Fruit fly (Drosophila melanogaster) whole organism, embryonic: ENCODE data around the gene CG11596.
A peak's percentile ranks its signal among the peaks of the same experiment; 100 is the strongest.

ENCODE experiments used
- B-H1 ChIP-seq: fragments of 200-800 bp; sonication (Bioruptor generic); IDR thresholded peaks from 3 replicates; pipeline ENCODE4 v1.3.6; 2022; ENCODE audit warnings: missing biosample characterization, missing genetic modification characterization
- Bgb ChIP-seq: fragments of 200-800 bp; sonication (Bioruptor generic); IDR thresholded peaks from 2 replicates; pipeline ENCODE4 v1.3.6; 2022; ENCODE audit warnings: missing biosample characterization, missing genetic modification characterization; ENCODE audit not compliant: partially characterized antibody
- CG11696 ChIP-seq: fragments of 200-800 bp; sonication (Bioruptor generic); IDR thresholded peaks from 2 replicates; pipeline ENCODE4 v1.3.6; 2022; ENCODE audit warnings: missing biosample characterization, missing genetic modification characterization
- CG11723 ChIP-seq: fragments of 200-800 bp; sonication (Bioruptor generic); optimal IDR thresholded peaks from 2 replicates; lab custom pipeline; 2017; ENCODE audit warnings: missing biosample characterization, mild to moderate bottlenecking, missing genetic modification characterization
- CG1233 ChIP-seq: fragments of 200-800 bp; sonication (Bioruptor generic); optimal IDR thresholded peaks from 4 replicates; lab custom pipeline; 2018; ENCODE audit warnings: missing biosample characterization, mild to moderate bottlenecking, missing genetic modification characterization
- CG12744 ChIP-seq: fragments of 200-800 bp; sonication (Bioruptor generic); optimal IDR thresholded peaks from 2 replicates; lab custom pipeline; 2016; ENCODE audit warnings: missing biosample characterization, missing genetic modification characterization
- CG13296 ChIP-seq: fragments of 200-800 bp; sonication (Bioruptor generic); optimal IDR thresholded peaks from 3 replicates; lab custom pipeline; 2018; ENCODE audit warnings: missing biosample characterization, mild to moderate bottlenecking, missing genetic modification characterization
- CG13424 ChIP-seq: fragments of 200-800 bp; sonication (Bioruptor generic); optimal IDR thresholded peaks from 2 replicates; lab custom pipeline; 2019; ENCODE audit warnings: missing biosample characterization, mild to moderate bottlenecking, missing genetic modification characterization, moderate library complexity
- CG13894 ChIP-seq: fragments of 200-800 bp; sonication (Bioruptor generic); optimal IDR thresholded peaks from 3 replicates; lab custom pipeline; 2018; ENCODE audit warnings: missing biosample characterization, mild to moderate bottlenecking, missing genetic modification characterization, moderate library complexity
- CG15514 ChIP-seq: fragments of 200-800 bp; sonication (Bioruptor generic); optimal IDR thresholded peaks from 3 replicates; lab custom pipeline; 2017; ENCODE audit warnings: missing biosample characterization, missing genetic modification characterization, mild to moderate bottlenecking, moderate library complexity, missing genetic modification reagents
- CG16815 ChIP-seq: fragments of 200-800 bp; sonication (Bioruptor generic); optimal IDR thresholded peaks from 3 replicates; lab custom pipeline; 2017; ENCODE audit warnings: missing biosample characterization, mild to moderate bottlenecking, missing genetic modification characterization
- CG17186 ChIP-seq: fragments of 200-800 bp; sonication (Bioruptor generic); optimal IDR thresholded peaks from 3 replicates; lab custom pipeline; 2017; ENCODE audit warnings: missing biosample characterization, missing genetic modification reagents, missing genetic modification characterization
- CG2712 ChIP-seq: fragments of 200-800 bp; optimal IDR thresholded peaks from 3 replicates; lab custom pipeline; 2019; ENCODE audit warnings: missing biosample characterization, mild to moderate bottlenecking, missing genetic modification characterization, moderate library complexity
- CG34224 ChIP-seq: fragments of 200-800 bp; sonication (Bioruptor generic); IDR thresholded peaks from 3 replicates; pipeline ENCODE4 v1.3.6; 2022; ENCODE audit warnings: missing biosample characterization, missing genetic modification characterization; ENCODE audit not compliant: partially characterized antibody
- CG3838 ChIP-seq: fragments of 200-800 bp; sonication (Bioruptor generic); optimal IDR thresholded peaks from 3 replicates; lab custom pipeline; 2016; ENCODE audit warnings: missing biosample characterization, missing genetic modification characterization
- CG5245 ChIP-seq: fragments of 200-800 bp; sonication (Bioruptor generic); optimal IDR thresholded peaks from 3 replicates; lab custom pipeline; 2016; ENCODE audit warnings: missing biosample characterization, missing genetic modification characterization
- CG6272 ChIP-seq: fragments of 200-800 bp; sonication (Bioruptor generic); IDR thresholded peaks from 2 replicates; pipeline ENCODE4 v1.3.6; 2022; ENCODE audit warnings: missing biosample characterization, missing genetic modification characterization
- CG6683 ChIP-seq: fragments of 200-800 bp; sonication (Bioruptor generic); optimal IDR thresholded peaks from 2 replicates; lab custom pipeline; 2017; ENCODE audit warnings: missing biosample characterization, mild to moderate bottlenecking, missing genetic modification characterization, missing genetic modification reagents
- CG7556 ChIP-seq: fragments of 200-800 bp; sonication (Bioruptor generic); optimal IDR thresholded peaks from 2 replicates; lab custom pipeline; 2017; ENCODE audit warnings: missing biosample characterization, mild to moderate bottlenecking, missing genetic modification characterization
- CG7839 ChIP-seq: fragments of 200-800 bp; sonication (Bioruptor generic); optimal IDR thresholded peaks from 3 replicates; lab custom pipeline; 2018; ENCODE audit warnings: missing biosample characterization, mild to moderate bottlenecking, missing genetic modification characterization, moderate library complexity
- CG9215 ChIP-seq: fragments of 200-800 bp; sonication (Bioruptor generic); IDR thresholded peaks from 2 replicates; pipeline ENCODE4 v1.3.6; 2022; ENCODE audit warnings: missing biosample characterization, missing genetic modification characterization
- CG9727 ChIP-seq: fragments of 200-800 bp; sonication (Bioruptor generic); optimal IDR thresholded peaks from 3 replicates; lab custom pipeline; 2017; ENCODE audit warnings: missing biosample characterization, mild to moderate bottlenecking, missing genetic modification characterization
- CG9797 ChIP-seq: fragments of 200-800 bp; sonication (Bioruptor generic); optimal IDR thresholded peaks from 3 replicates; lab custom pipeline; 2018; ENCODE audit warnings: missing biosample characterization, mild to moderate bottlenecking, missing genetic modification characterization
- CG9932 ChIP-seq: fragments of 200-800 bp; sonication (Bioruptor generic); IDR thresholded peaks from 2 replicates; pipeline ENCODE4 v1.3.6; 2022; ENCODE audit warnings: missing biosample characterization, missing genetic modification characterization
- Chrac-16 ChIP-seq: fragments of 200-800 bp; sonication (Bioruptor generic); optimal IDR thresholded peaks from 3 replicates; lab custom pipeline; 2016; ENCODE audit warnings: missing biosample characterization, missing genetic modification characterization
- CoRest ChIP-seq: fragments of 200-800 bp; sonication (Bioruptor generic); optimal IDR thresholded peaks from 3 replicates; lab custom pipeline; 2018; ENCODE audit warnings: missing biosample characterization, mild to moderate bottlenecking, missing genetic modification characterization, moderate library complexity
- Drgx ChIP-seq: fragments of 200-800 bp; sonication (Bioruptor generic); IDR thresholded peaks from 2 replicates; pipeline ENCODE4 v1.3.6; 2022; ENCODE audit warnings: missing biosample characterization, missing genetic modification characterization
- Fer3 ChIP-seq: fragments of 200-800 bp; sonication (Bioruptor generic); optimal IDR thresholded peaks from 2 replicates; lab custom pipeline; 2018; ENCODE audit warnings: missing biosample characterization, mild to moderate bottlenecking, missing genetic modification characterization, moderate library complexity
- HLH4C ChIP-seq: fragments of 200-800 bp; sonication (Bioruptor generic); IDR thresholded peaks from 3 replicates; pipeline ENCODE4 v1.3.6; 2022; ENCODE audit warnings: missing biosample characterization, missing genetic modification characterization; ENCODE audit not compliant: partially characterized antibody
- Meics ChIP-seq: fragments of 200-800 bp; sonication (Bioruptor generic); optimal IDR thresholded peaks from 2 replicates; lab custom pipeline; 2017; ENCODE audit warnings: missing biosample characterization, mild to moderate bottlenecking, missing genetic modification characterization
- Nf-YB ChIP-seq: fragments of 200-800 bp; sonication (Bioruptor generic); optimal IDR thresholded peaks from 3 replicates; lab custom pipeline; 2019; ENCODE audit warnings: missing biosample characterization, mild to moderate bottlenecking, missing genetic modification characterization, moderate library complexity
- Trl ChIP-seq, 3 experiments: fragments of >200 bp in 2 of 3; fragments of 200-800 bp in 1 of 3; sonication (Bioruptor generic) in 1 of 3; optimal IDR thresholded peaks; 2 replicates in 1 of 3; 3 replicates in 2 of 3; lab custom pipeline; 2016 to 2017; ENCODE audit warnings: missing biosample characterization in 1 of 3, missing genetic modification characterization in 1 of 3
- Xrp1 ChIP-seq: fragments of 200-800 bp; sonication (Bioruptor generic); IDR thresholded peaks from 2 replicates; pipeline ENCODE4 v1.3.6; 2022; ENCODE audit warnings: missing biosample characterization, missing genetic modification characterization
- az2 ChIP-seq: fragments of 200-800 bp; sonication (Bioruptor generic); optimal IDR thresholded peaks from 3 replicates; lab custom pipeline; 2016; ENCODE audit warnings: missing biosample characterization, missing genetic modification characterization
- chif ChIP-seq, 2 experiments: fragments of 200-800 bp; sonication (Bioruptor generic); optimal IDR thresholded peaks; 3 replicates each; lab custom pipeline; 2016; ENCODE audit warnings: missing biosample characterization in 2 of 2, missing genetic modification characterization in 2 of 2
- corto ChIP-seq: fragments of 200-800 bp; sonication (Bioruptor generic); optimal IDR thresholded peaks from 2 replicates; lab custom pipeline; 2016; ENCODE audit warnings: missing biosample characterization, mild to moderate bottlenecking, missing genetic modification characterization, moderate library complexity
- ham ChIP-seq: fragments of 200-800 bp; sonication (Bioruptor generic); IDR thresholded peaks from 2 replicates; pipeline ENCODE4 v1.3.6; 2022; ENCODE audit warnings: missing biosample characterization, missing genetic modification characterization
- jing ChIP-seq: fragments of 200-800 bp; sonication (Bioruptor generic); optimal IDR thresholded peaks from 2 replicates; lab custom pipeline; 2018; ENCODE audit warnings: missing biosample characterization, mild to moderate bottlenecking, missing genetic modification characterization
- lilli ChIP-seq: fragments of 200-800 bp; sonication (Bioruptor generic); optimal IDR thresholded peaks from 3 replicates; lab custom pipeline; 2016; ENCODE audit warnings: missing biosample characterization, missing genetic modification characterization
- mam ChIP-seq: fragments of 200-800 bp; sonication (Bioruptor generic); optimal IDR thresholded peaks from 3 replicates; lab custom pipeline; 2016; ENCODE audit warnings: missing biosample characterization, missing genetic modification characterization
- otp ChIP-seq: fragments of 200-800 bp; sonication (Bioruptor generic); IDR thresholded peaks from 3 replicates; pipeline ENCODE4, ENCODE4 v1.3.6; 2022; ENCODE audit warnings: missing biosample characterization, missing genetic modification characterization
- peb ChIP-seq: fragments of 200-800 bp; sonication (Bioruptor generic); IDR thresholded peaks from 2 replicates; pipeline ENCODE4 v1.3.6; 2022; ENCODE audit warnings: missing biosample characterization, missing genetic modification characterization
- phol ChIP-seq: fragments of 200-800 bp; sonication (Bioruptor generic); optimal IDR thresholded peaks from 3 replicates; lab custom pipeline; 2018; ENCODE audit warnings: missing biosample characterization, mild to moderate bottlenecking, missing genetic modification characterization, moderate library complexity
- prd ChIP-seq, 3 experiments: fragments of >200 bp in 2 of 3; fragments of 200-800 bp in 1 of 3; sonication (Bioruptor generic) in 1 of 3; optimal IDR thresholded peaks in 2 of 3; IDR thresholded peaks in 1 of 3; 2 replicates in 2 of 3; 3 replicates in 1 of 3; pipeline versions ENCODE4 v1.3.6 to Lab custom; 2017 to 2022; ENCODE audit warnings: missing biosample characterization in 1 of 3, missing genetic modification characterization in 1 of 3
- schlank ChIP-seq: fragments of 200-800 bp; sonication (Bioruptor generic); optimal IDR thresholded peaks from 2 replicates; lab custom pipeline; 2018; ENCODE audit warnings: missing biosample characterization, mild to moderate bottlenecking, missing genetic modification characterization
- sens ChIP-seq: fragments of 200-800 bp; sonication (Bioruptor generic); peaks from one replicate; lab custom pipeline; 2016; ENCODE audit warnings: missing biosample characterization, missing genetic modification characterization
- sima ChIP-seq: fragments of 200-800 bp; sonication (Bioruptor generic); optimal IDR thresholded peaks from 2 replicates; lab custom pipeline; 2016; ENCODE audit warnings: missing biosample characterization, missing genetic modification characterization
- slbo ChIP-seq: fragments of 200-800 bp; sonication (Bioruptor generic); IDR thresholded peaks from 2 replicates; pipeline ENCODE4 v1.3.6; 2022; ENCODE audit warnings: missing biosample characterization, missing genetic modification characterization
- toy ChIP-seq: fragments of 200-800 bp; sonication (Bioruptor generic); IDR thresholded peaks from 2 replicates; pipeline ENCODE4 v1.3.6; 2022; ENCODE audit warnings: missing biosample characterization, missing genetic modification characterization
- usp ChIP-seq: fragments of >200 bp; optimal IDR thresholded peaks from 2 replicates; lab custom pipeline; 2017; ENCODE audit warnings: missing biosample characterization, missing genetic modification characterization

The CG11596 gene

dm6 chrX:1880139-1880556, 47.3 kb upstream of the CG11596 start, which contains the start of gene Coa8 (continued):
- TF ChIP-seq Fer3 (tag; lab: Kevin White, UChicago) (peak; percentile 24), CG9932 (peak; percentile 61), CG12744 (no peak), az2 (no peak), toy (GFP tag; lab: Robert Waterston, UW) (no peak), Meics (GFP tag; lab: Kevin White, UChicago) (peak; percentile 38), mam (GFP tag; lab: Kevin White, UChicago) (peak; percentile 40), Nf-YB (GFP tag; lab: Kevin White, UChicago) (peak; percentile 4), phol (tag; lab: Kevin White, UChicago) (peak; percentile 45), CG9797 (GFP tag; lab: Kevin White, UChicago) (peak; percentile 33), CG9727 (GFP tag; lab: Kevin White, UChicago) (no peak), jing (GFP tag; lab: Kevin White, UChicago) (no peak), CG34224 (peak; percentile 12; the same call in 2 of the 3 replicates), usp (GFP tag; lab: Kevin White, UChicago) (no peak), ham (GFP tag; lab: Robert Waterston, UW) (no peak), CG3838 (no peak), CG11723 (GFP tag; lab: Kevin White, UChicago) (no peak), chif (GFP tag; optimal IDR thresholded peaks at IDR 0.05; lab: Kevin White, UChicago) (peak in 1 of 2 experiments; percentile 5), Trl (optimal IDR thresholded peaks at IDR 0.05; lab: Kevin White, UChicago) (no peak), Trl (GFP tag; optimal IDR thresholded peaks at IDR 0.05; lab: Kevin White, UChicago) (no peak), schlank (no peak), Xrp1 (GFP tag; lab: Robert Waterston, UW) (peak; percentile 44), otp (no peak), CoRest (tag; lab: Kevin White, UChicago) (peak; percentile 25), CG9215 (GFP tag; lab: Robert Waterston, UW) (peak; percentile 50), B-H1 (peak; percentile 36; the same call in 2 of the 3 replicates), Chrac-16 (GFP tag; lab: Kevin White, UChicago) (peak; percentile 14), prd (optimal IDR thresholded peaks at IDR 0.05; lab: Kevin White, UChicago) (no peak), prd (GFP tag; IDR thresholded peaks at IDR 0.05; lab: Robert Waterston, UW) (peak; percentile 61), CG5245 (no peak), sima (GFP tag; lab: Kevin White, UChicago) (no peak), CG6272 (GFP tag; lab: Robert Waterston, UW) (0 out of 2 replicates have a peak, but pooled peaks have one; percentile 5), CG13424 (tag; lab: Kevin White, UChicago) (peak; percentile 62), Drgx (peak; percentile 46; the same call in 1 of the 2 replicates), CG17186 (GFP tag; lab: Kevin White, UChicago) (no peak), CG13894 (no peak), lilli (peak; percentile 53), sens (GFP tag; lab: Kevin White, UChicago) (peak; percentile 81), CG16815 (peak; percentile 10), peb (no peak), CG11696 (GFP tag; lab: Robert Waterston, UW) (no peak), Bgb (GFP tag; lab: Robert Waterston, UW) (peak; percentile 39; the same call in 1 of the 2 replicates), CG13296 (peak; percentile 31), CG7839 (tag; lab: Kevin White, UChicago) (no peak), CG6683 (GFP tag; lab: Kevin White, UChicago) (no peak), corto (GFP tag; lab: Kevin White, UChicago) (no peak), CG7556 (GFP tag; lab: Kevin White, UChicago) (no peak), slbo (GFP tag; lab: Robert Waterston, UW) (peak; percentile 65; the same call in 1 of the 2 replicates), CG15514 (peak; percentile 53), CG1233 (no peak), HLH4C (peak; percentile 42; the same call in 1 of the 3 replicates), CG2712 (peak; percentile 22)
